Worm (Caenorhabditis elegans): ENCODE results near the gene ZK355.3.

ZK355.3 gene

DNA sequence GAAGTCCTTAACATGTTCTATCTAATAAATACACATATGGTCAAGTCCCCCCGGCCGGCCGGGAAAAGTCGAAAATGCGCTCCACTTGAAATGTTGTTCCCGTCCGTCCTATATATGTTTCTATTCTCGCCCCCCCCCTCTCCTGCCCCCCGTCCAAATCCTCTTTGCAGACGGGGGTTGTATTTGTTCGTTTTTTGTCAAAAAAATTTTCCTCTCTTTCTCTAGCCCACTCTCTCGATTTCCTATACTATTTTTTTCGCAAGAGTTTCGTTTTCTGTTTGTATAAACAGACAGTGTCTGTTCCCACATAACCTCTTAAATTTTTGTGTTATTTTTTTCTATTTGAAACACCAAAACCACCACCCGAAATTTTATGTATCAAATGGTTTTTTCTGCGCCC, 39.6 kb upstream of the ZK355.3 start:
- TF ChIP-seq lin-13 (tag; optimal IDR thresholded peaks at IDR 0.05) (no peak), mep-1 (tag; optimal IDR thresholded peaks at IDR 0.05) (no peak), unc-62 (GFP tag; optimal IDR thresholded peaks at IDR 0.05) (no peak), pha-4 (tag; optimal IDR thresholded peaks at IDR 0.05) (no peak), drap-1 (GFP tag; optimal IDR thresholded peaks at IDR 0.05) (no peak), elt-3 (tag; optimal IDR thresholded peaks at IDR 0.05) (no peak), hlh-1 (tag; optimal IDR thresholded peaks at IDR 0.05) (no peak), unc-120 (tag; optimal IDR thresholded peaks at IDR 0.05; ENCODE audit: poor library complexity, severe bottlenecking) (no peak), ceh-83 (GFP tag; optimal IDR thresholded peaks at IDR 0.05) (no peak), ces-1 (GFP tag; optimal IDR thresholded peaks at IDR 0.05) (no peak), nhr-12 (tag; optimal IDR thresholded peaks at IDR 0.05) (no peak), M03D4.4 (tag; optimal IDR thresholded peaks at IDR 0.05) (no peak), zip-8 (tag; optimal IDR thresholded peaks at IDR 0.05) (no peak), sptf-1 (tag; optimal IDR thresholded peaks at IDR 0.05) (no peak), bed-3 (GFP tag; optimal IDR thresholded peaks at IDR 0.05) (no peak)

DNA sequence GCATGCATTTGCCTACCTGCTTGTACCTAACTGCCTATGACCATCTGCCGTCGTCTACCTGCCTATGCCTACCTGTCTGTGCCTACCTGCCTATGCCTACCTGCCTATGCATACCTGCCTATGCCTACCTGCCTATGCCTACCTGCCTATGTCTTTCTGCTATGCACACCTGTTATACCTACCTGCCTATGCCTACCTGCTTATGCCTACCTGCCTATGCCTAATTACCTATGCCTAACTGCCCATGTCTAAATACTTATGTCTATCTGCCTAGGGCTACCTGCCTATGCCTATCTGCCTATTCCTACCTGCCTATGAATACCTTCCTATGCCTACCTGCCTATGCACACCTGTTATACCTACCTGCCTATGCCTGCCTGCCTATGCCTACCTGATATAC, 38.9 kb upstream of the ZK355.3 start:
- no peak for TF ChIP-seq nhr-12 (tag; optimal IDR thresholded peaks at IDR 0.05)
- TF ChIP-seq unc-62 (GFP tag; optimal IDR thresholded peaks at IDR 0.05), result no peak
- TF ChIP-seq ham-2 (GFP tag; optimal IDR thresholded peaks at IDR 0.05), result no peak
- TF ChIP-seq blmp-1 (tag; optimal IDR thresholded peaks at IDR 0.05), result no peak
- no peak for TF ChIP-seq pha-4 (tag; optimal IDR thresholded peaks at IDR 0.05)
- no peak for TF ChIP-seq snpc-4 (tag; optimal IDR thresholded peaks at IDR 0.05)
- TF ChIP-seq elt-1 (tag; optimal IDR thresholded peaks at IDR 0.05; ENCODE audit: borderline replicate concordance, insufficient read depth), result no peak
- no peak for TF ChIP-seq ceh-39 (tag; optimal IDR thresholded peaks at IDR 0.05)
- TF ChIP-seq nhr-237 (tag; optimal IDR thresholded peaks at IDR 0.05), result no peak
- no peak for TF ChIP-seq tbx-8 (GFP tag; optimal IDR thresholded peaks at IDR 0.05)
- no peak for TF ChIP-seq mls-2 (tag; optimal IDR thresholded peaks at IDR 0.05)
- TF ChIP-seq ceh-83 (GFP tag; optimal IDR thresholded peaks at IDR 0.05), result no peak
- no peak for TF ChIP-seq lin-32 (GFP tag; optimal IDR thresholded peaks at IDR 0.05)
- no peak for TF ChIP-seq hlh-1 (tag; optimal IDR thresholded peaks at IDR 0.05)
- no peak for TF ChIP-seq mab-5 (tag; optimal IDR thresholded peaks at IDR 0.05)
- TF ChIP-seq cnd-1 (tag; optimal IDR thresholded peaks at IDR 0.05), result no peak

DNA sequence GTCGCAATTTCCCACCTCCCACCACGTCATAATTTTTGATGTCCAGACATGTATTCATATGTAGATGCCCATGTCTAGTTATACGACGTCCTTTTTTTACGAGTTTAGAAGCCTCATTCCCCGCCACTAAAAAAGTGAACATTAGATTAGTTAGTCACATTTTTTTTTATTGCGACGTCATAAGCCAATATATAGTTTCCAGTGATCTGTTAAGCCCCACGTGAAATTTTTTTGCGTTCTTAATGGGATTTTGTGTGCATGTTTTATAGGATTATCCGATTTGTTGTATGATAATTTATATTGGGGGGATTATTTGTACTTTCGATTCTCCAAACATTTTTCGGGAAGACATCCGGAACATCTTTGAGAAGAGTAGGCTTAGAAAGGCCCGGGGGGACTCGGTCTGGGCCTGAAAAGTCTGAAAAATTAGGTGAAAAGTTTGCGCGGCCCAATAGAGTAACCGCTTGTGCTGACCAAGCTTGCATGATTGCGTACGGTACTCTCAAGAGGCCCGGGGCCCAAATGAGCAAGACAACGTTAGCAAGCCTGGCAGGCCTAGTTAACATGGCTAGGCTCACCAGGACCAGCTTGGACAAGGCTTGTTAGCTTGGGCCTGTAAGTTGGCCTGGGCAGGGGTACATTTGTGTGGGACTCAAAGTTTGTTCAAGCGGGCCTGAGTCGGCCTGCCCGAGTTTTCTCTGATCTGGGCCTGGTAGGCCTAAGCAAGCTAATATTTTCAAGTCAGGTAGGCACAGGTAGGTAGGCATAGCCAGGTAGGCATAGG, 38.0 kb upstream of the ZK355.3 start:
- TF ChIP-seq tbx-8 (GFP tag; optimal IDR thresholded peaks at IDR 0.05) (no peak), lin-13 (tag; optimal IDR thresholded peaks at IDR 0.05) (no peak), elt-3 (tag; optimal IDR thresholded peaks at IDR 0.05) (no peak), nhr-76 (tag; optimal IDR thresholded peaks at IDR 0.05) (no peak), bed-3 (GFP tag; optimal IDR thresholded peaks at IDR 0.05) (no peak), nhr-28 (tag; optimal IDR thresholded peaks at IDR 0.05) (no peak), nhr-237 (tag; optimal IDR thresholded peaks at IDR 0.05) (no peak)

DNA sequence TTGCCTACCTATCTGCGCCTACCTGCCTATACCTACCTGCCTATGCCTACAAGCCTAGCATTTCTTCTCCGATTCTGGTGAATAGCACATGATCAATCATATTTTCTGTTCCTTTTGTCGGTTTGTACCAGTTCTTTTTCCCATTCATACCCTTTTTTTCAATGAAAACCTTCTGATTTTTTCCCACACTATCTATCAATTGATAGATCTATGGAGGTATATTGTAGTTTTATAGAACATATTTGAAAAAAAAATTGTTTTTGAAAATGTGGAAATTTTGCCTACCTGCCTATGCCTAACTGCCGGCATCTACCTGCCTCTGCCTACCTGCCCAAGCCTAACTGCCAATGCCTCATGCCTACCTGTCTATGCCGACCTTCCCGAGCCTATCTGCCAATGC, 36.2 kb upstream of the ZK355.3 start:
- TF ChIP-seq nhr-237 (tag; optimal IDR thresholded peaks at IDR 0.05) (no peak), nhr-76 (tag; optimal IDR thresholded peaks at IDR 0.05) (no peak), unc-62 (GFP tag; optimal IDR thresholded peaks at IDR 0.05) (no peak), hlh-1 (tag; optimal IDR thresholded peaks at IDR 0.05) (no peak), sem-2 (GFP tag; optimal IDR thresholded peaks at IDR 0.05) (no peak), unc-39 (tag; optimal IDR thresholded peaks at IDR 0.05) (no peak), zip-8 (tag; optimal IDR thresholded peaks at IDR 0.05) (no peak), ham-2 (GFP tag; optimal IDR thresholded peaks at IDR 0.05) (no peak), tbx-8 (GFP tag; optimal IDR thresholded peaks at IDR 0.05) (no peak), lin-32 (GFP tag; optimal IDR thresholded peaks at IDR 0.05) (no peak), pha-4 (tag; optimal IDR thresholded peaks at IDR 0.05) (no peak), elt-3 (tag; optimal IDR thresholded peaks at IDR 0.05) (no peak), elt-1 (tag; optimal IDR thresholded peaks at IDR 0.05; ENCODE audit: borderline replicate concordance, insufficient read depth) (no peak), mep-1 (tag; optimal IDR thresholded peaks at IDR 0.05) (no peak), lin-13 (tag; optimal IDR thresholded peaks at IDR 0.05) (no peak), cnd-1 (tag; optimal IDR thresholded peaks at IDR 0.05) (no peak), nhr-2 (tag; optimal IDR thresholded peaks at IDR 0.05) (no peak), bed-3 (GFP tag; optimal IDR thresholded peaks at IDR 0.05) (no peak), lsy-2 (tag; optimal IDR thresholded peaks at IDR 0.05) (no peak), sptf-1 (tag; optimal IDR thresholded peaks at IDR 0.05) (no peak)
